Worm (Caenorhabditis elegans): ENCODE results near the gene R09D1.13.

DNA sequence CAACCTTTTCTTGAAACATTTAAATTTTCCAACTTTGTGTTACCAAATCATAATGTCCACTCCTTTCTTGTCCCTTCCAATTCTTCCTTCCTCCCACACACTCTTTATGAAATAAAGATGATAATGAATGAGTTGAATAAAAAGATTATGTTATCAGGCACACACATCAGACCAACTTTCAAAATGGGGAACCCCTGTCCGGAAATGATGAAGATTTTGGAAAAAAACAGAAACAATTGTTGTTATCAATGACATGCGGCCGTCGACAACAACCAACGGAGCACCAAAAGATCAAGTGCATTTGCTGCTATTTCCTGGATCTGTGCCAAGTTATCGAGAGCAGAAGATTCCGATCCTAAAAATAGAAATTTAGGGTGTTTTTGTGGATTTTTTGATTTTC lies 38.1 kb upstream of the R09D1.13 start:
- TF ChIP-seq nhr-77 (tag; optimal IDR thresholded peaks at IDR 0.05) (no peak), sea-2 (GFP tag; optimal IDR thresholded peaks at IDR 0.05) (no peak), ZK546.5 (tag; optimal IDR thresholded peaks at IDR 0.05) (no peak), nhr-23 (tag; optimal IDR thresholded peaks at IDR 0.05) (no peak)

Data from whole organism, L3 larva.